Worm (Caenorhabditis elegans) whole organism, L3 larva: ENCODE results near the gene inpp-4B.

Source experiments
- ceh-16 ChIP-seq: sonication (generic microtip); optimal IDR thresholded peaks from 2 replicates; lab custom pipeline; 2017; ENCODE audit warnings: missing biosample characterization, missing genetic modification characterization
- ceh-28 ChIP-seq: fragments of 150-350 bp; optimal IDR thresholded peaks from 2 replicates; lab custom pipeline; 2014; ENCODE audit warnings: missing biosample characterization, missing genetic modification reagents, missing genetic modification characterization
- ceh-9 ChIP-seq: sonication (generic microtip); optimal IDR thresholded peaks from 2 replicates; lab custom pipeline; 2018; ENCODE audit warnings: missing biosample characterization, missing genetic modification characterization
- egl-5 ChIP-seq: fragments of 150-350 bp; optimal IDR thresholded peaks from 2 replicates; lab custom pipeline; 2017; ENCODE audit warnings: missing biosample characterization, missing genetic modification reagents, missing genetic modification characterization, inconsistent platforms
- elt-1 ChIP-seq: fragments of 150-350 bp; optimal IDR thresholded peaks from 2 replicates; lab custom pipeline; 2014; ENCODE audit warnings: missing biosample characterization, missing genetic modification characterization
- elt-3 ChIP-seq, 3 experiments: fragments of 150-350 bp in 1 of 3; sonication (generic microtip) in 2 of 3; optimal IDR thresholded peaks; 2 replicates in 2 of 3; 4 replicates in 1 of 3; lab custom pipeline; 2014 to 2017; ENCODE audit warnings: missing biosample characterization in 3 of 3, missing genetic modification characterization in 3 of 3
- mdl-1 ChIP-seq: fragments of 150-350 bp; optimal IDR thresholded peaks from 2 replicates; lab custom pipeline; 2014; ENCODE audit warnings: missing biosample characterization, missing genetic modification characterization
- nfya-1 ChIP-seq: sonication (generic microtip); optimal IDR thresholded peaks from 2 replicates; lab custom pipeline; 2017; ENCODE audit warnings: missing genetic modification characterization, mild to moderate bottlenecking, missing compliant biosample characterization, antibody characterized with exemption, moderate library complexity; ENCODE audit not compliant: insufficient read depth
- nhr-12 ChIP-seq: fragments of 150-350 bp; optimal IDR thresholded peaks from 2 replicates; lab custom pipeline; 2014; ENCODE audit warnings: missing biosample characterization, missing genetic modification characterization
- nhr-237 ChIP-seq: fragments of 150-350 bp; optimal IDR thresholded peaks from 2 replicates; lab custom pipeline; 2014; ENCODE audit warnings: missing biosample characterization, missing genetic modification characterization
- pha-4 ChIP-seq: fragments of 150-350 bp; optimal IDR thresholded peaks from 2 replicates; lab custom pipeline; 2014; ENCODE audit warnings: missing biosample characterization, missing genetic modification reagents, missing genetic modification characterization
- unc-39 ChIP-seq: sonication (generic microtip); optimal IDR thresholded peaks from 4 replicates; lab custom pipeline; 2017; ENCODE audit warnings: missing biosample characterization, missing genetic modification characterization

DNA sequence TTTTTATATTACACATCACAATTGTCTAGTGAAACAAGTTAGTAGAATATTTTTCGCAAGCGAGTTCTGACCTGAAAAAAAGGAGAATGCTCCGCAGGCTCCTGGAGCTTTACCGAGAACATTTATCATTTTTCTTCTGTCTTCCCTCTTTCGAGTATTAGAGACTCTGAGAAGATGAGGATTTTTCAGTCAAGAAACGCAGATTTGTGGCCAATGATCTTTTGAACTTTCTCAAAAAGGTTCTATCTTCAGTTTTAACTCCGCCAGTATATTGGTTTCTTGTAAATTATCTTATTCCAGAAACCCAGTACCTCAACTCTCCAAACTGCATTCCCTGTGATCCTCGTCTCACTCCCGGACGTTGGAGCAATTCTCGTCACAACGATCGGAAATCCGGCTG is 18.9 kb upstream of the inpp-4B start, which contains the start of gene K10G9.2:
- TF ChIP-seq nfya-1 (tag; lab: Kevin White, UChicago) (no peak), nhr-12 (tag; lab: Kevin White, UChicago) (no peak), ceh-9 (tag; lab: Kevin White, UChicago) (no peak), ceh-28 (tag; lab: Kevin White, UChicago) (no peak), egl-5 (tag; lab: Kevin White, UChicago) (no peak), elt-1 (tag; lab: Kevin White, UChicago) (no peak), pha-4 (tag; lab: Kevin White, UChicago) (no peak), ceh-16 (tag; lab: Kevin White, UChicago) (no peak), elt-3 (tag; optimal IDR thresholded peaks at IDR 0.05; lab: Kevin White, UChicago) (no peak), mdl-1 (tag; lab: Kevin White, UChicago) (no peak), unc-39 (tag; lab: Kevin White, UChicago) (no peak), nhr-237 (tag; lab: Kevin White, UChicago) (no peak)
